Fruit fly (Drosophila melanogaster) whole organism, embryonic: ENCODE data around the gene Zn72D.

Experiments used
- Atf-2 ChIP-seq: fragments of 200-800 bp; sonication (Bioruptor generic); optimal IDR thresholded peaks from 2 replicates; lab custom pipeline; 2016; ENCODE audit warnings: missing biosample characterization, missing genetic modification characterization
- B-H1 ChIP-seq: fragments of 200-800 bp; sonication (Bioruptor generic); IDR thresholded peaks from 3 replicates; pipeline ENCODE4 v1.3.6; 2022; ENCODE audit warnings: missing biosample characterization, missing genetic modification characterization
- CG10267 ChIP-seq: fragments of 200-800 bp; sonication (Bioruptor generic); optimal IDR thresholded peaks from 2 replicates; lab custom pipeline; 2018; ENCODE audit warnings: missing biosample characterization, mild to moderate bottlenecking, missing genetic modification characterization, moderate library complexity
- CG10321 ChIP-seq: fragments of 200-800 bp; sonication (Bioruptor generic); IDR thresholded peaks from 2 replicates; pipeline ENCODE4 v1.3.6; 2022; ENCODE audit warnings: missing biosample characterization, missing genetic modification characterization
- CG10959 ChIP-seq: fragments of 200-800 bp; sonication (Bioruptor generic); IDR thresholded peaks from 2 replicates; pipeline ENCODE4 v1.3.6; 2022; ENCODE audit warnings: missing biosample characterization, missing genetic modification characterization
- CG11695 ChIP-seq: fragments of 200-800 bp; sonication (Bioruptor generic); IDR thresholded peaks from 3 replicates; pipeline ENCODE4 v1.3.6; 2022; ENCODE audit warnings: missing biosample characterization, missing genetic modification characterization
- CG12071 ChIP-seq: fragments of 200-800 bp; sonication (Bioruptor generic); optimal IDR thresholded peaks from 3 replicates; lab custom pipeline; 2018; ENCODE audit warnings: missing biosample characterization, mild to moderate bottlenecking, missing genetic modification characterization
- CG12391 ChIP-seq: fragments of 200-800 bp; sonication (Bioruptor generic); optimal IDR thresholded peaks from 3 replicates; lab custom pipeline; 2018; ENCODE audit warnings: missing biosample characterization, mild to moderate bottlenecking, missing genetic modification characterization, moderate library complexity
- CG1603 ChIP-seq: fragments of 200-800 bp; sonication (Bioruptor generic); optimal IDR thresholded peaks from 2 replicates; lab custom pipeline; 2019; ENCODE audit warnings: missing biosample characterization, mild to moderate bottlenecking, missing genetic modification characterization, moderate library complexity
- CG17361 ChIP-seq: fragments of 200-800 bp; sonication (Bioruptor generic); IDR thresholded peaks from 3 replicates; pipeline ENCODE4 v1.3.6; 2022; ENCODE audit warnings: missing biosample characterization, missing genetic modification characterization
- CG17802 ChIP-seq: fragments of 200-800 bp; sonication (Bioruptor generic); optimal IDR thresholded peaks from 2 replicates; lab custom pipeline; 2018; ENCODE audit warnings: missing biosample characterization, mild to moderate bottlenecking, missing genetic modification characterization, moderate library complexity
- CG17829 ChIP-seq: fragments of 200-800 bp; optimal IDR thresholded peaks from 2 replicates; lab custom pipeline; 2019; ENCODE audit warnings: missing biosample characterization, mild to moderate bottlenecking, missing genetic modification characterization, moderate library complexity
- CG3281 ChIP-seq: fragments of 200-800 bp; sonication (Bioruptor generic); optimal IDR thresholded peaks from 3 replicates; lab custom pipeline; 2017; ENCODE audit warnings: missing biosample characterization, mild to moderate bottlenecking, missing genetic modification characterization
- CG42726 ChIP-seq: fragments of 200-800 bp; sonication (Bioruptor generic); IDR thresholded peaks from 2 replicates; pipeline ENCODE4 v1.3.6; 2022; ENCODE audit warnings: missing biosample characterization, missing genetic modification characterization; ENCODE audit not compliant: partially characterized antibody
- CG4617 ChIP-seq: fragments of 200-800 bp; sonication (Bioruptor generic); optimal IDR thresholded peaks from 3 replicates; lab custom pipeline; 2016; ENCODE audit warnings: missing biosample characterization, missing genetic modification characterization, borderline replicate concordance
- CG4730 ChIP-seq: fragments of 200-800 bp; sonication (Bioruptor generic); IDR thresholded peaks from 2 replicates; pipeline ENCODE4 v1.3.6; 2022; ENCODE audit warnings: missing biosample characterization, missing genetic modification characterization
- CG5180 ChIP-seq: fragments of 200-800 bp; sonication (Bioruptor generic); optimal IDR thresholded peaks from 3 replicates; lab custom pipeline; 2017; ENCODE audit warnings: missing biosample characterization, missing genetic modification characterization, mild to moderate bottlenecking, moderate library complexity, missing genetic modification reagents
- CG6175 ChIP-seq: fragments of 200-800 bp; sonication (Bioruptor generic); IDR thresholded peaks from 3 replicates; pipeline ENCODE4 v1.3.6; 2022; ENCODE audit warnings: missing biosample characterization, missing genetic modification characterization
- CG8281 ChIP-seq: fragments of 200-800 bp; sonication (Bioruptor generic); optimal IDR thresholded peaks from 2 replicates; lab custom pipeline; 2018; ENCODE audit warnings: missing biosample characterization, mild to moderate bottlenecking, missing genetic modification characterization, moderate library complexity
- CG9932 ChIP-seq: fragments of 200-800 bp; sonication (Bioruptor generic); IDR thresholded peaks from 2 replicates; pipeline ENCODE4 v1.3.6; 2022; ENCODE audit warnings: missing biosample characterization, missing genetic modification characterization
- Dbx ChIP-seq: fragments of 200-800 bp; sonication (Bioruptor generic); IDR thresholded peaks from 3 replicates; pipeline ENCODE4 v1.3.6; 2022; ENCODE audit warnings: missing biosample characterization, missing genetic modification characterization
- E2f2 ChIP-seq: fragments of 200-800 bp; sonication (Bioruptor generic); IDR thresholded peaks from 2 replicates; pipeline ENCODE4 v1.3.6; 2022; ENCODE audit warnings: missing biosample characterization, missing genetic modification characterization
- Ets97D ChIP-seq: fragments of 200-800 bp; sonication (Bioruptor generic); optimal IDR thresholded peaks from 3 replicates; lab custom pipeline; 2016; ENCODE audit warnings: missing biosample characterization, missing genetic modification characterization
- Lpt ChIP-seq: fragments of >200 bp; optimal IDR thresholded peaks from 2 replicates; lab custom pipeline; 2018; ENCODE audit warnings: missing biosample characterization, missing genetic modification characterization
- Neu2 ChIP-seq: fragments of 200-800 bp; sonication (Bioruptor generic); optimal IDR thresholded peaks from 3 replicates; lab custom pipeline; 2016; ENCODE audit warnings: missing biosample characterization, missing genetic modification characterization, borderline replicate concordance
- Nf-YB ChIP-seq: fragments of 200-800 bp; sonication (Bioruptor generic); optimal IDR thresholded peaks from 3 replicates; lab custom pipeline; 2019; ENCODE audit warnings: missing biosample characterization, mild to moderate bottlenecking, missing genetic modification characterization, moderate library complexity
- Oli ChIP-seq: fragments of 200-800 bp; sonication (Bioruptor generic); optimal IDR thresholded peaks from 2 replicates; lab custom pipeline; 2018; ENCODE audit warnings: missing biosample characterization, mild to moderate bottlenecking, missing genetic modification characterization, moderate library complexity
- Optix ChIP-seq: fragments of 200-800 bp; sonication (Bioruptor generic); IDR thresholded peaks from 3 replicates; pipeline ENCODE4 v1.3.6; 2022; ENCODE audit warnings: missing biosample characterization, missing genetic modification characterization
- PHDP ChIP-seq: fragments of 200-800 bp; sonication (Bioruptor generic); optimal IDR thresholded peaks from 3 replicates; lab custom pipeline; 2018; ENCODE audit warnings: missing biosample characterization, mild to moderate bottlenecking, missing genetic modification characterization, moderate library complexity
- Ptx1 ChIP-seq: fragments of 200-800 bp; sonication (Bioruptor generic); IDR thresholded peaks from 2 replicates; pipeline ENCODE4 v1.3.6; 2022; ENCODE audit warnings: missing biosample characterization, missing genetic modification characterization
- Sin3A ChIP-seq: fragments of >200 bp; optimal IDR thresholded peaks from 2 replicates; lab custom pipeline; 2018
- Six4 ChIP-seq: fragments of 200-800 bp; sonication (Bioruptor generic); optimal IDR thresholded peaks from 2 replicates; lab custom pipeline; 2016; ENCODE audit warnings: missing biosample characterization, missing genetic modification characterization
- al ChIP-seq: fragments of 200-800 bp; sonication (Bioruptor generic); IDR thresholded peaks from 2 replicates; pipeline ENCODE4 v1.3.6; 2022; ENCODE audit warnings: missing biosample characterization, missing genetic modification characterization
- chm ChIP-seq: fragments of 200-800 bp; sonication (Bioruptor generic); IDR thresholded peaks from 2 replicates; pipeline ENCODE4 v1.3.6; 2022; ENCODE audit warnings: missing biosample characterization, missing genetic modification characterization
- chn ChIP-seq: fragments of 200-800 bp; sonication (Bioruptor generic); optimal IDR thresholded peaks from 2 replicates; lab custom pipeline; 2016; ENCODE audit warnings: missing biosample characterization, missing genetic modification characterization
- dmrt99B ChIP-seq: fragments of 200-800 bp; sonication (Bioruptor generic); optimal IDR thresholded peaks from 2 replicates; lab custom pipeline; 2018; ENCODE audit warnings: missing biosample characterization, mild to moderate bottlenecking, missing genetic modification characterization, moderate library complexity
- fd102C ChIP-seq: fragments of 200-800 bp; sonication (Bioruptor generic); optimal IDR thresholded peaks from 2 replicates; lab custom pipeline; 2018; ENCODE audit warnings: missing biosample characterization, mild to moderate bottlenecking, missing genetic modification characterization, moderate library complexity
- fd3F ChIP-seq: fragments of 200-800 bp; sonication (Bioruptor generic); optimal IDR thresholded peaks from 2 replicates; lab custom pipeline; 2018; ENCODE audit warnings: missing biosample characterization, mild to moderate bottlenecking, missing genetic modification characterization, moderate library complexity
- gem ChIP-seq: fragments of 200-800 bp; sonication (Bioruptor generic); optimal IDR thresholded peaks from 2 replicates; lab custom pipeline; 2019; ENCODE audit warnings: missing biosample characterization, mild to moderate bottlenecking, missing genetic modification characterization, moderate library complexity
- grau ChIP-seq: fragments of 200-800 bp; optimal IDR thresholded peaks from 3 replicates; lab custom pipeline; 2019; ENCODE audit warnings: missing biosample characterization, mild to moderate bottlenecking, missing genetic modification characterization, moderate library complexity
- klu ChIP-seq: fragments of 200-800 bp; sonication (Bioruptor generic); IDR thresholded peaks from 2 replicates; pipeline ENCODE4 v1.3.6; 2022; ENCODE audit warnings: missing biosample characterization, missing genetic modification characterization
- nerfin-2 ChIP-seq: fragments of 200-800 bp; sonication (Bioruptor generic); IDR thresholded peaks from 2 replicates; pipeline ENCODE4 v1.3.6; 2022; ENCODE audit warnings: missing biosample characterization, missing genetic modification characterization; ENCODE audit not compliant: partially characterized antibody
- onecut ChIP-seq: fragments of 200-800 bp; sonication (Bioruptor generic); IDR thresholded peaks from 2 replicates; pipeline ENCODE4 v1.3.6; 2022; ENCODE audit warnings: missing biosample characterization, missing genetic modification characterization
- scrt ChIP-seq: fragments of 200-800 bp; sonication (Bioruptor generic); optimal IDR thresholded peaks from 2 replicates; lab custom pipeline; 2018; ENCODE audit warnings: missing biosample characterization, mild to moderate bottlenecking, missing genetic modification characterization, moderate library complexity
- sd ChIP-seq: fragments of 200-800 bp; sonication (Bioruptor generic); optimal IDR thresholded peaks from 3 replicates; lab custom pipeline; 2018; ENCODE audit warnings: missing biosample characterization, mild to moderate bottlenecking, missing genetic modification characterization, moderate library complexity
- sima ChIP-seq: fragments of 200-800 bp; sonication (Bioruptor generic); optimal IDR thresholded peaks from 2 replicates; lab custom pipeline; 2016; ENCODE audit warnings: missing biosample characterization, missing genetic modification characterization
- sisA ChIP-seq: fragments of 200-800 bp; sonication (Bioruptor generic); IDR thresholded peaks from 2 replicates; pipeline ENCODE4 v1.3.6; 2022; ENCODE audit warnings: missing biosample characterization, missing genetic modification characterization
- tgo ChIP-seq: fragments of 200-800 bp; sonication (Bioruptor generic); IDR thresholded peaks from 3 replicates; pipeline ENCODE4 v1.3.6; 2022; ENCODE audit warnings: missing biosample characterization, missing genetic modification characterization
- tin ChIP-seq: fragments of 200-800 bp; sonication (Bioruptor generic); optimal IDR thresholded peaks from 3 replicates; lab custom pipeline; 2016; ENCODE audit warnings: missing biosample characterization, missing genetic modification characterization
- z ChIP-seq: fragments of 200-800 bp; sonication (Bioruptor generic); IDR thresholded peaks from 3 replicates; pipeline ENCODE4 v1.3.6; 2022; ENCODE audit warnings: missing biosample characterization, missing genetic modification characterization

Zn72D gene

dm6 chr3L:16160420-16161069, 48.1 kb upstream of the Zn72D start (continued):
- TF ChIP-seq fd3F (GFP tag; lab: Kevin White, UChicago) (peak; percentile 70), fd102C (GFP tag; lab: Kevin White, UChicago) (no peak), sisA (peak; percentile 48; the same call in 1 of the 2 replicates), al (peak; percentile 53; the same call in 1 of the 2 replicates), Neu2 (GFP tag; lab: Kevin White, UChicago) (no peak), sima (GFP tag; lab: Kevin White, UChicago) (no peak), PHDP (peak; percentile 58), CG10321 (GFP tag; lab: Robert Waterston, UW) (no peak), CG4730 (GFP tag; lab: Robert Waterston, UW) (peak; percentile 32; the same call in 1 of the 2 replicates), CG12391 (tag; lab: Kevin White, UChicago) (peak; percentile 63), Ptx1 (peak; percentile 70), grau (tag; lab: Kevin White, UChicago) (peak; percentile 78), chm (no peak), CG9932 (GFP tag; lab: Robert Waterston, UW) (peak; percentile 56), Six4 (GFP tag; lab: Kevin White, UChicago) (no peak), tgo (GFP tag; lab: Robert Waterston, UW) (peak; percentile 60; the same call in 2 of the 3 replicates), Dbx (peak; percentile 54; the same call in 2 of the 3 replicates), klu (peak; percentile 59), CG42726 (GFP tag; lab: Robert Waterston, UW) (no peak), scrt (GFP tag; lab: Kevin White, UChicago) (peak; percentile 19), Lpt (GFP tag; lab: Kevin White, UChicago) (no peak), Ets97D (GFP tag; lab: Kevin White, UChicago) (no peak), nerfin-2 (no peak; the same call in 1 of the 2 replicates), sd (tag; lab: Kevin White, UChicago) (peak; percentile 73), CG11695 (GFP tag; lab: Robert Waterston, UW) (peak; percentile 67), gem (tag; lab: Kevin White, UChicago) (peak; percentile 81), dmrt99B (peak; percentile 71), CG12071 (GFP tag; lab: Kevin White, UChicago) (peak; percentile 24), CG6175 (GFP tag; lab: Robert Waterston, UW) (no peak), CG17361 (GFP tag; lab: Robert Waterston, UW) (peak; percentile 56; the same call in 2 of the 3 replicates), CG5180 (GFP tag; lab: Kevin White, UChicago) (peak; percentile 44), E2f2 (no peak), CG17829 (peak; percentile 14), chn (GFP tag; lab: Kevin White, UChicago) (peak; percentile 17), B-H1 (GFP tag; lab: Robert Waterston, UW) (no peak), z (GFP tag; lab: Robert Waterston, UW) (no peak), CG4617 (GFP tag; lab: Kevin White, UChicago) (no peak), CG17802 (tag; lab: Kevin White, UChicago) (peak; percentile 16), CG8281 (tag; lab: Kevin White, UChicago) (peak; percentile 30), CG10267 (no peak), tin (peak; percentile 11), Oli (tag; lab: Kevin White, UChicago) (peak; percentile 75), Sin3A (no peak), Optix (peak; percentile 10; the same call in 1 of the 3 replicates), Nf-YB (GFP tag; lab: Kevin White, UChicago) (peak; percentile 33), CG10959 (GFP tag; lab: Robert Waterston, UW) (no peak), Atf-2 (GFP tag; lab: Kevin White, UChicago) (peak; percentile 35), CG3281 (peak; percentile 77), CG1603 (tag; lab: Kevin White, UChicago) (peak; percentile 51), onecut (GFP tag; lab: Robert Waterston, UW) (no peak; the same call in 1 of the 2 replicates)
